Worm (Caenorhabditis elegans) whole organism, midembryonic: ENCODE results near the gene H25P19.1.

ENCODE experiments used
- T22C8.4 ChIP-seq: fragments of 200-800 bp; sonication (Bioruptor generic); IDR thresholded peaks from 2 replicates; pipeline ENCODE4 v1.3.6; 2022; ENCODE audit warnings: missing genetic modification characterization, missing compliant biosample characterization
- flt-1 ChIP-seq: fragments of 200-800 bp; sonication (Bioruptor generic); IDR thresholded peaks from 2 replicates; pipeline ENCODE4 v1.3.6; 2022; ENCODE audit warnings: missing genetic modification characterization, missing compliant biosample characterization
- med-1 ChIP-seq: sonication (generic microtip); optimal IDR thresholded peaks from 2 replicates; lab custom pipeline; 2017; ENCODE audit warnings: missing genetic modification characterization, mild to moderate bottlenecking, missing compliant biosample characterization, antibody characterized with exemption, missing genetic modification reagents; ENCODE audit not compliant: insufficient read depth
- tab-1 ChIP-seq: fragments of 200-800 bp; sonication (Bioruptor generic); IDR thresholded peaks from 2 replicates; pipeline ENCODE4 v1.3.6; 2022; ENCODE audit warnings: missing genetic modification characterization, missing compliant biosample characterization

DNA sequence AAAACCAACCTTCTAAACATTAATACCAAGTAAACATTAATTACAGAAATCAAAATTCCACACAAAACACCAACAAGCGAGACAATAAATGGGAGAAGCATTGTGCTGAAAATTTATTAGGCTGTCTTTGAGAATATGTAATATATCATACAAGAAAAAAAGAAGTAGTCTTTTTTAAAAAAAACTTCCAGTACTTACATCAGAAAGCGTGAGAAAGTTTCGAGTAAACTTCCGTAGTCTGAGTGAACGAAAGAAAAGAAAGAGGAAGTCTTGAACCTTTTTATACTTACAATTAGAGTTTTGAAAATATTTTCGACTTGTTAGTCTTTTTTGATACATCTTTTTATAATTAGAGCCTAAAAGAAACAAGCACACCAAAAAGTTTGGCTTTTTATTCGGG, 32.2 kb downstream of the H25P19.1 start, which contains the start of gene srbc-40:
- TF ChIP-seq tab-1 (GFP tag; lab: Robert Waterston, UW) (no peak), med-1 (no peak), flt-1 (GFP tag; lab: Robert Waterston, UW) (no peak), T22C8.4 (GFP tag; lab: Robert Waterston, UW) (no peak)
